Fruit fly (Drosophila melanogaster) whole organism, embryonic: Measurements from ENCODE around the gene CG33986.

ENCODE experiments used
- Adf1 ChIP-seq: fragments of 200-800 bp; sonication (Bioruptor generic); IDR thresholded peaks from 2 replicates; pipeline ENCODE4 v1.3.6; 2022; ENCODE audit warnings: missing biosample characterization, missing genetic modification characterization
- Bdp1 ChIP-seq: fragments of 200-800 bp; sonication (Bioruptor generic); optimal IDR thresholded peaks from 3 replicates; lab custom pipeline; 2016; ENCODE audit warnings: missing biosample characterization, missing genetic modification characterization
- CG10267 ChIP-seq: fragments of 200-800 bp; sonication (Bioruptor generic); optimal IDR thresholded peaks from 2 replicates; lab custom pipeline; 2018; ENCODE audit warnings: missing biosample characterization, mild to moderate bottlenecking, missing genetic modification characterization, moderate library complexity
- CG10274 ChIP-seq: fragments of 200-800 bp; sonication (Bioruptor generic); optimal IDR thresholded peaks from 3 replicates; lab custom pipeline; 2017; ENCODE audit warnings: missing biosample characterization, mild to moderate bottlenecking, missing genetic modification characterization
- CG11695 ChIP-seq: fragments of 200-800 bp; sonication (Bioruptor generic); IDR thresholded peaks from 3 replicates; pipeline ENCODE4 v1.3.6; 2022; ENCODE audit warnings: missing biosample characterization, missing genetic modification characterization
- CG12071 ChIP-seq: fragments of 200-800 bp; sonication (Bioruptor generic); optimal IDR thresholded peaks from 3 replicates; lab custom pipeline; 2018; ENCODE audit warnings: missing biosample characterization, mild to moderate bottlenecking, missing genetic modification characterization
- CG12219 ChIP-seq: fragments of 200-800 bp; sonication (Bioruptor generic); optimal IDR thresholded peaks from 3 replicates; lab custom pipeline; 2018; ENCODE audit warnings: missing biosample characterization, mild to moderate bottlenecking, missing genetic modification characterization
- CG12299 ChIP-seq: fragments of 200-800 bp; sonication (Bioruptor generic); optimal IDR thresholded peaks from 2 replicates; lab custom pipeline; 2018; ENCODE audit warnings: missing biosample characterization, mild to moderate bottlenecking, missing genetic modification characterization
- CG12659 ChIP-seq: fragments of 200-800 bp; sonication (Bioruptor generic); optimal IDR thresholded peaks from 3 replicates; lab custom pipeline; 2017; ENCODE audit warnings: mild to moderate bottlenecking, missing biosample characterization, missing genetic modification reagents, missing genetic modification characterization
- CG12744 ChIP-seq: fragments of 200-800 bp; sonication (Bioruptor generic); optimal IDR thresholded peaks from 2 replicates; lab custom pipeline; 2016; ENCODE audit warnings: missing biosample characterization, missing genetic modification characterization
- CG12769 ChIP-seq: fragments of 200-800 bp; sonication (Bioruptor generic); optimal IDR thresholded peaks from 2 replicates; lab custom pipeline; 2019; ENCODE audit warnings: missing biosample characterization, mild to moderate bottlenecking, missing genetic modification characterization, moderate library complexity
- CG13287 ChIP-seq: fragments of 200-800 bp; sonication (Bioruptor generic); IDR thresholded peaks from 2 replicates; pipeline ENCODE4 v1.3.6; 2022; ENCODE audit warnings: missing biosample characterization, missing genetic modification characterization; ENCODE audit not compliant: partially characterized antibody
- CG13624 ChIP-seq: fragments of 200-800 bp; sonication (Bioruptor generic); optimal IDR thresholded peaks from 2 replicates; lab custom pipeline; 2016; ENCODE audit warnings: missing biosample characterization, missing genetic modification characterization
- CG14014 ChIP-seq: fragments of 200-800 bp; sonication (Bioruptor generic); IDR thresholded peaks from 2 replicates; pipeline ENCODE4 v1.3.6; 2022; ENCODE audit warnings: missing biosample characterization, missing genetic modification characterization
- CG15011 ChIP-seq: fragments of 200-800 bp; sonication (Bioruptor generic); optimal IDR thresholded peaks from 3 replicates; lab custom pipeline; 2018; ENCODE audit warnings: missing biosample characterization, mild to moderate bottlenecking, missing genetic modification characterization
- CG15479 ChIP-seq: fragments of 200-800 bp; sonication (Bioruptor generic); optimal IDR thresholded peaks from 3 replicates; lab custom pipeline; 2019; ENCODE audit warnings: missing biosample characterization, mild to moderate bottlenecking, missing genetic modification characterization, moderate library complexity
- CG17912 ChIP-seq: fragments of 200-800 bp; sonication (Bioruptor generic); optimal IDR thresholded peaks from 2 replicates; lab custom pipeline; 2018; ENCODE audit warnings: missing biosample characterization, mild to moderate bottlenecking, missing genetic modification characterization
- CG1792 ChIP-seq: fragments of 200-800 bp; sonication (Bioruptor generic); optimal IDR thresholded peaks from 2 replicates; lab custom pipeline; 2016; ENCODE audit warnings: missing biosample characterization, missing genetic modification characterization
- CG18599 ChIP-seq: fragments of 200-800 bp; sonication (Bioruptor generic); optimal IDR thresholded peaks from 3 replicates; lab custom pipeline; 2017; ENCODE audit warnings: missing biosample characterization, missing genetic modification characterization, mild to moderate bottlenecking, moderate library complexity, missing genetic modification reagents
- CG2116 ChIP-seq: fragments of 200-800 bp; sonication (Bioruptor generic); optimal IDR thresholded peaks from 3 replicates; lab custom pipeline; 2018; ENCODE audit warnings: missing biosample characterization, mild to moderate bottlenecking, missing genetic modification characterization
- CG4360 ChIP-seq: fragments of 200-800 bp; sonication (Bioruptor generic); IDR thresholded peaks from 2 replicates; pipeline ENCODE4 v1.3.6; 2022; ENCODE audit warnings: missing biosample characterization, missing genetic modification characterization
- CG5245 ChIP-seq: fragments of 200-800 bp; sonication (Bioruptor generic); optimal IDR thresholded peaks from 3 replicates; lab custom pipeline; 2016; ENCODE audit warnings: missing biosample characterization, missing genetic modification characterization
- CG7372 ChIP-seq: fragments of 200-800 bp; sonication (Bioruptor generic); IDR thresholded peaks from 2 replicates; pipeline ENCODE4 v1.3.6; 2022; ENCODE audit warnings: missing biosample characterization, missing genetic modification characterization
- CG7963 ChIP-seq: fragments of 200-800 bp; sonication (Bioruptor generic); IDR thresholded peaks from 3 replicates; pipeline ENCODE4 v1.3.6; 2022; ENCODE audit warnings: missing biosample characterization, missing genetic modification characterization; ENCODE audit not compliant: partially characterized antibody
- CG8281 ChIP-seq: fragments of 200-800 bp; sonication (Bioruptor generic); optimal IDR thresholded peaks from 2 replicates; lab custom pipeline; 2018; ENCODE audit warnings: missing biosample characterization, mild to moderate bottlenecking, missing genetic modification characterization, moderate library complexity
- Dad ChIP-seq: fragments of 200-800 bp; sonication (Bioruptor generic); optimal IDR thresholded peaks from 3 replicates; lab custom pipeline; 2016; ENCODE audit warnings: missing biosample characterization, missing genetic modification characterization
- Dip3 ChIP-seq: fragments of 200-800 bp; sonication (Bioruptor generic); optimal IDR thresholded peaks from 3 replicates; lab custom pipeline; 2016; ENCODE audit warnings: missing biosample characterization, missing genetic modification characterization
- E2f1 ChIP-seq: fragments of 200-800 bp; sonication (Bioruptor generic); IDR thresholded peaks from 2 replicates; pipeline ENCODE4 v1.3.6; 2022; ENCODE audit warnings: missing biosample characterization, missing genetic modification characterization
- Fer2 ChIP-seq: fragments of 200-800 bp; sonication (Bioruptor generic); optimal IDR thresholded peaks from 2 replicates; lab custom pipeline; 2018; ENCODE audit warnings: missing biosample characterization, mild to moderate bottlenecking, missing genetic modification characterization, moderate library complexity
- HHEX ChIP-seq: fragments of 200-800 bp; sonication (Bioruptor generic); optimal IDR thresholded peaks from 3 replicates; lab custom pipeline; 2017; ENCODE audit warnings: missing biosample characterization, mild to moderate bottlenecking, missing genetic modification characterization, missing genetic modification reagents
- Hr51 ChIP-seq, 2 experiments: fragments of 200-800 bp; sonication (Bioruptor generic); optimal IDR thresholded peaks; 2 replicates in 1 of 2; 3 replicates in 1 of 2; lab custom pipeline; 2016 to 2018; ENCODE audit warnings: missing biosample characterization in 2 of 2, missing genetic modification characterization in 2 of 2, mild to moderate bottlenecking in 1 of 2, moderate library complexity in 1 of 2
- Lim3 ChIP-seq: fragments of 200-800 bp; sonication (Bioruptor generic); IDR thresholded peaks from 2 replicates; pipeline ENCODE4 v1.3.6; 2022; ENCODE audit warnings: missing biosample characterization, missing genetic modification characterization
- MBD-R2 ChIP-seq: fragments of 200-800 bp; sonication (Bioruptor generic); IDR thresholded peaks from 2 replicates; pipeline ENCODE4 v1.3.6; 2022; ENCODE audit warnings: missing biosample characterization, missing genetic modification characterization
- MTF-1 ChIP-seq: fragments of 200-800 bp; sonication (Bioruptor generic); optimal IDR thresholded peaks from 2 replicates; lab custom pipeline; 2018; ENCODE audit warnings: missing biosample characterization, mild to moderate bottlenecking, missing genetic modification characterization, borderline replicate concordance
- Meics ChIP-seq: fragments of 200-800 bp; sonication (Bioruptor generic); optimal IDR thresholded peaks from 2 replicates; lab custom pipeline; 2017; ENCODE audit warnings: missing biosample characterization, mild to moderate bottlenecking, missing genetic modification characterization
- Mes4 ChIP-seq: fragments of 200-800 bp; sonication (Bioruptor generic); optimal IDR thresholded peaks from 2 replicates; lab custom pipeline; 2016; ENCODE audit warnings: missing biosample characterization, missing genetic modification characterization
- NC2β ChIP-seq: fragments of 200-800 bp; sonication (Bioruptor generic); optimal IDR thresholded peaks from 2 replicates; lab custom pipeline; 2016; ENCODE audit warnings: missing biosample characterization, missing genetic modification characterization
- Nf-YA ChIP-seq: fragments of 200-800 bp; sonication (Bioruptor generic); IDR thresholded peaks from 2 replicates; pipeline ENCODE4 v1.3.6; 2022; ENCODE audit warnings: missing biosample characterization, missing genetic modification characterization
- croc ChIP-seq: fragments of 200-800 bp; sonication (Bioruptor generic); conservative IDR thresholded peaks from 3 replicates; pipeline ENCODE4 v1.3.6; 2022; ENCODE audit warnings: missing biosample characterization, missing genetic modification characterization
- crol ChIP-seq: fragments of 200-800 bp; sonication (Bioruptor generic); IDR thresholded peaks from 2 replicates; pipeline ENCODE4 v1.3.6; 2022; ENCODE audit warnings: missing biosample characterization, missing genetic modification characterization
- dan ChIP-seq: fragments of 200-800 bp; sonication (Bioruptor generic); IDR thresholded peaks from 2 replicates; pipeline ENCODE4 v1.3.6; 2022; ENCODE audit warnings: missing biosample characterization, missing genetic modification characterization
- esg ChIP-seq: fragments of 200-800 bp; sonication (Bioruptor generic); conservative IDR thresholded peaks from 2 replicates; pipeline ENCODE4 v1.3.6; 2022; ENCODE audit warnings: missing biosample characterization, missing genetic modification characterization
- eve ChIP-seq, 2 experiments: fragments of >200 bp; optimal IDR thresholded peaks; 2 replicates each; lab custom pipeline; 2017; ENCODE audit warnings: missing biosample characterization in 2 of 2, missing genetic modification characterization in 2 of 2
- exex ChIP-seq: fragments of 200-800 bp; sonication (Bioruptor generic); optimal IDR thresholded peaks from 4 replicates; lab custom pipeline; 2018; ENCODE audit warnings: missing biosample characterization, mild to moderate bottlenecking, missing genetic modification characterization, moderate library complexity
- fd96Cb ChIP-seq: fragments of 200-800 bp; sonication (Bioruptor generic); optimal IDR thresholded peaks from 2 replicates; lab custom pipeline; 2018; ENCODE audit warnings: missing biosample characterization, mild to moderate bottlenecking, missing genetic modification characterization, moderate library complexity
- h ChIP-seq: fragments of >200 bp; optimal IDR thresholded peaks from 2 replicates; lab custom pipeline; 2017
- knrl ChIP-seq: fragments of 200-800 bp; sonication (Bioruptor generic); IDR thresholded peaks from 3 replicates; pipeline ENCODE4 v1.3.6; 2022; ENCODE audit warnings: missing biosample characterization, missing genetic modification characterization; ENCODE audit not compliant: partially characterized antibody
- luna ChIP-seq: fragments of 200-800 bp; sonication (Bioruptor generic); optimal IDR thresholded peaks from 2 replicates; lab custom pipeline; 2016; ENCODE audit warnings: missing biosample characterization, missing genetic modification characterization
- pb ChIP-seq: fragments of 200-800 bp; sonication (Bioruptor generic); optimal IDR thresholded peaks from 3 replicates; lab custom pipeline; 2016; ENCODE audit warnings: missing biosample characterization, missing genetic modification characterization
- psq ChIP-seq: fragments of 200-800 bp; sonication (Bioruptor generic); optimal IDR thresholded peaks from 2 replicates; lab custom pipeline; 2017; ENCODE audit warnings: missing biosample characterization, missing genetic modification characterization
- sug ChIP-seq: fragments of 200-800 bp; optimal IDR thresholded peaks from 2 replicates; lab custom pipeline; 2019; ENCODE audit warnings: missing biosample characterization, mild to moderate bottlenecking, missing genetic modification characterization, moderate library complexity

CG33986 gene

DNA sequence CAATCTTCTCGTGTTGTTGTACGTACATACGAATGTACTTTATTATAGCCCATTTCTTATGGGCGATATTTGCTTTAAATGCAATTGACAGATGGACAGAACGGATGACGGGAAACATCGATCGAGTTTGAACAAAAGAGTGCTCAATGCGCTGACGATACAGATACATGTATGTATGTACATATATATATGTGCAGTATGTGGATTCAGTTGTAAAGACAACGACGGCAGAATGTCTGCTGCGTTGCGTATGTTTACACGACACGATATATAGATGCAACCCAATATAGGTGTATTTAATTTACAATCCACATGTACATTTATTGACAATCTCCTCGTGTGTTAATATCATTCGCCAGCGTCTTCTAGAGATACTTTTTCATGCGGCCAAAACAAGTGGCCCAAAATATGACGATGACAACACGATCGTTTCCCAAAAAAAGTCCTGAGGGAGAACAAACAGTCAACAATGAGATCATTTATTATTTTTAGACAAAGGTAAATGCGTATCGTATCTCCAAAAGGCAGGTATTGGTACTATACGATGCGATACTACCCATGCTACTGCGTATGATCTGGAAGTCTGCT is 5.7 kb upstream of the CG33986 start (continued):
- TF ChIP-seq CG7372 (GFP tag; lab: Robert Waterston, UW) (no peak), luna (GFP tag; lab: Kevin White, UChicago) (no peak), CG10274 (GFP tag; lab: Kevin White, UChicago) (no peak), MTF-1 (GFP tag; lab: Kevin White, UChicago) (peak; percentile 32), CG12659 (no peak), Bdp1 (GFP tag; lab: Kevin White, UChicago) (no peak), CG14014 (no peak), dan (no peak), Fer2 (tag; lab: Kevin White, UChicago) (no peak), CG17912 (GFP tag; lab: Kevin White, UChicago) (no peak), Dip3 (GFP tag; lab: Kevin White, UChicago) (no peak), CG1792 (GFP tag; lab: Kevin White, UChicago) (no peak), CG11695 (GFP tag; lab: Robert Waterston, UW) (no peak; the same call in 2 of the 3 replicates), Nf-YA (no peak), Lim3 (GFP tag; lab: Robert Waterston, UW) (no peak), CG10267 (tag; lab: Kevin White, UChicago) (no peak), pb (GFP tag; lab: Kevin White, UChicago) (no peak), exex (tag; lab: Kevin White, UChicago) (no peak), Mes4 (GFP tag; lab: Kevin White, UChicago) (no peak), CG4360 (GFP tag; lab: Robert Waterston, UW) (peak; percentile 37; the same call in 1 of the 2 replicates), eve (GFP tag; optimal IDR thresholded peaks at IDR 0.05; lab: Kevin White, UChicago) (no peak), CG2116 (GFP tag; lab: Kevin White, UChicago) (no peak), CG12299 (tag; lab: Kevin White, UChicago) (peak; percentile 35), Dad (no peak), NC2β (GFP tag; lab: Kevin White, UChicago) (no peak), CG15479 (GFP tag; lab: Kevin White, UChicago) (no peak), CG15011 (no peak), CG8281 (peak; percentile 54), fd96Cb (tag; lab: Kevin White, UChicago) (no peak), knrl (no peak), CG12219 (GFP tag; lab: Kevin White, UChicago) (no peak), E2f1 (no peak), CG7963 (no peak), croc (GFP tag; lab: Robert Waterston, UW) (no peak), CG12071 (GFP tag; lab: Kevin White, UChicago) (peak; percentile 26), crol (GFP tag; lab: Robert Waterston, UW) (no peak), HHEX (no peak), psq (GFP tag; lab: Kevin White, UChicago) (no peak), h (lab: Kevin White, UChicago) (no peak), CG12769 (tag; lab: Kevin White, UChicago) (peak; percentile 66), Adf1 (GFP tag; lab: Robert Waterston, UW) (no peak), sug (tag; lab: Kevin White, UChicago) (no peak), esg (GFP tag; lab: Robert Waterston, UW) (no peak), CG18599 (GFP tag; lab: Kevin White, UChicago) (no peak), CG13287 (no peak), CG5245 (GFP tag; lab: Kevin White, UChicago) (no peak), MBD-R2 (GFP tag; lab: Robert Waterston, UW) (no peak), Hr51 (GFP tag; optimal IDR thresholded peaks at IDR 0.05; lab: Kevin White, UChicago) (no peak), Meics (GFP tag; lab: Kevin White, UChicago) (no peak), CG12744 (GFP tag; lab: Kevin White, UChicago) (no peak), CG13624 (GFP tag; lab: Kevin White, UChicago) (no peak)
